Worm (Caenorhabditis elegans) whole organism, L4/young adult: ENCODE data around the gene R186.8.

Source experiments
- W03F9.2 ChIP-seq: fragments of 150-350 bp; optimal IDR thresholded peaks from 2 replicates; lab custom pipeline; 2014; ENCODE audit warnings: missing biosample characterization, missing genetic modification characterization
- him-1 ChIP-seq: sonication (generic microtip); optimal IDR thresholded peaks from 2 replicates; lab custom pipeline; 2016; ENCODE audit warnings: missing genotype, missing genetic modification reagents, missing genetic modification characterization, missing compliant biosample characterization

DNA sequence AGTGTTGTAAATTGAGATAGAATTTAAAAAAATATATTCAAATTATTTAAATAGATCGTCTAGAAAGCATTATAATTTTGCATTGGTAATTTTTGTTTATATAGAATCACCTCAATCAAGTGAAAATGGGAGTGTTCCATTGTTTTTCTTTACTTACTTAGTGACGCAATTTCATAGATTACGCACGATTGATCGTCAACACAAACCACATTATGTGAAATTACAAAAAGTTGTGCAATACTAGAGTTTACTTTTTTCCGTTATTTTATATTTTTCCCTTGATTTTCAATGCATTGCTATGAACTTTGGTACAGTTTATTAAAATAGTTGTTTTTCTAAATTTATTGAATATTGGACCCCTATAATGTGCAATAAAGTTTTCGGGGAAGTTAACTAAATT is 28.3 kb downstream of the R186.8 start, which contains the start of gene T16G1.5:
- TF ChIP-seq W03F9.2 (no peak), him-1 (tag; lab: Kevin White, UChicago) (no peak)
